Fruit fly (Drosophila melanogaster) whole organism, embryonic: Measurements from ENCODE around the gene D1.

Experiments
- Adf1 ChIP-seq: fragments of 200-800 bp; sonication (Bioruptor generic); IDR thresholded peaks from 2 replicates; pipeline ENCODE4 v1.3.6; 2022; ENCODE audit warnings: missing biosample characterization, missing genetic modification characterization
- CG10543 ChIP-seq: fragments of 200-800 bp; sonication (Bioruptor generic); optimal IDR thresholded peaks from 3 replicates; lab custom pipeline; 2017; ENCODE audit warnings: missing biosample characterization, mild to moderate bottlenecking, missing genetic modification characterization, moderate library complexity
- CG12299 ChIP-seq: fragments of 200-800 bp; sonication (Bioruptor generic); optimal IDR thresholded peaks from 2 replicates; lab custom pipeline; 2018; ENCODE audit warnings: missing biosample characterization, mild to moderate bottlenecking, missing genetic modification characterization
- CG1233 ChIP-seq: fragments of 200-800 bp; sonication (Bioruptor generic); optimal IDR thresholded peaks from 4 replicates; lab custom pipeline; 2018; ENCODE audit warnings: missing biosample characterization, mild to moderate bottlenecking, missing genetic modification characterization
- CG12942 ChIP-seq: fragments of 200-800 bp; sonication (Bioruptor generic); optimal IDR thresholded peaks from 3 replicates; lab custom pipeline; 2016; ENCODE audit warnings: missing biosample characterization, missing genetic modification characterization
- CG16779 ChIP-seq: fragments of 200-800 bp; sonication (Bioruptor generic); IDR thresholded peaks from 2 replicates; pipeline ENCODE4 v1.3.6; 2022; ENCODE audit warnings: missing biosample characterization, missing genetic modification characterization
- CG16813 ChIP-seq: fragments of 200-800 bp; sonication (Bioruptor generic); IDR thresholded peaks from 3 replicates; pipeline ENCODE4 v1.3.6; 2022; ENCODE audit warnings: missing biosample characterization, missing genetic modification characterization; ENCODE audit not compliant: partially characterized antibody
- CG18011 ChIP-seq: fragments of 200-800 bp; sonication (Bioruptor generic); optimal IDR thresholded peaks from 2 replicates; lab custom pipeline; 2017; ENCODE audit warnings: missing biosample characterization, missing genetic modification characterization, mild to moderate bottlenecking, moderate library complexity, missing genotype
- CG2116 ChIP-seq: fragments of 200-800 bp; sonication (Bioruptor generic); optimal IDR thresholded peaks from 3 replicates; lab custom pipeline; 2018; ENCODE audit warnings: missing biosample characterization, mild to moderate bottlenecking, missing genetic modification characterization
- CG33213 ChIP-seq: fragments of 200-800 bp; sonication (Bioruptor generic); optimal IDR thresholded peaks from 3 replicates; lab custom pipeline; 2016; ENCODE audit warnings: missing biosample characterization, missing genetic modification characterization
- CG42726 ChIP-seq: fragments of 200-800 bp; sonication (Bioruptor generic); IDR thresholded peaks from 2 replicates; pipeline ENCODE4 v1.3.6; 2022; ENCODE audit warnings: missing biosample characterization, missing genetic modification characterization; ENCODE audit not compliant: partially characterized antibody
- CG4282 ChIP-seq: fragments of 200-800 bp; sonication (Bioruptor generic); optimal IDR thresholded peaks from 2 replicates; lab custom pipeline; 2016; ENCODE audit warnings: missing biosample characterization, missing genetic modification characterization
- CG4730 ChIP-seq: fragments of 200-800 bp; sonication (Bioruptor generic); IDR thresholded peaks from 2 replicates; pipeline ENCODE4 v1.3.6; 2022; ENCODE audit warnings: missing biosample characterization, missing genetic modification characterization
- CG6791 ChIP-seq: fragments of 200-800 bp; sonication (Bioruptor generic); IDR thresholded peaks from 3 replicates; pipeline ENCODE4 v1.3.6; 2022; ENCODE audit warnings: missing biosample characterization, missing genetic modification characterization; ENCODE audit not compliant: partially characterized antibody
- CG7357 ChIP-seq: fragments of 200-800 bp; sonication (Bioruptor generic); IDR thresholded peaks from 3 replicates; pipeline ENCODE4 v1.3.6; 2022; ENCODE audit warnings: missing biosample characterization, missing genetic modification characterization
- CG7987 ChIP-seq: fragments of 200-800 bp; sonication (Bioruptor generic); optimal IDR thresholded peaks from 2 replicates; lab custom pipeline; 2018; ENCODE audit warnings: missing biosample characterization, mild to moderate bottlenecking, missing genetic modification characterization, moderate library complexity
- CTCF ChIP-seq: fragments of 200-800 bp; sonication (Bioruptor generic); optimal IDR thresholded peaks from 2 replicates; lab custom pipeline; 2017; ENCODE audit warnings: missing biosample characterization, mild to moderate bottlenecking, missing genetic modification characterization, moderate library complexity
- D19A ChIP-seq: fragments of 200-800 bp; optimal IDR thresholded peaks from 3 replicates; lab custom pipeline; 2019; ENCODE audit warnings: missing biosample characterization, mild to moderate bottlenecking, missing genetic modification characterization, moderate library complexity
- Dad ChIP-seq: fragments of 200-800 bp; sonication (Bioruptor generic); optimal IDR thresholded peaks from 3 replicates; lab custom pipeline; 2016; ENCODE audit warnings: missing biosample characterization, missing genetic modification characterization
- Deaf1 ChIP-seq: fragments of 200-800 bp; optimal IDR thresholded peaks from 3 replicates; lab custom pipeline; 2019; ENCODE audit warnings: missing biosample characterization, mild to moderate bottlenecking, missing genetic modification characterization, moderate library complexity
- Dll ChIP-seq: fragments of 200-800 bp; sonication (Bioruptor generic); IDR thresholded peaks from 4 replicates; pipeline ENCODE4 v1.3.6; 2022; ENCODE audit warnings: missing biosample characterization, missing genetic modification characterization; ENCODE audit not compliant: partially characterized antibody
- Doc2 ChIP-seq: fragments of 200-800 bp; sonication (Bioruptor generic); IDR thresholded peaks from 2 replicates; pipeline ENCODE4 v1.3.6; 2022; ENCODE audit warnings: missing biosample characterization, missing genetic modification characterization
- Doc3 ChIP-seq: fragments of 200-800 bp; sonication (Bioruptor generic); IDR thresholded peaks from 3 replicates; pipeline ENCODE4 v1.3.6; 2022; ENCODE audit warnings: missing biosample characterization, missing genetic modification characterization; ENCODE audit not compliant: partially characterized antibody
- Dp ChIP-seq: fragments of 200-800 bp; sonication (Bioruptor generic); optimal IDR thresholded peaks from 2 replicates; lab custom pipeline; 2018; ENCODE audit warnings: missing biosample characterization, mild to moderate bottlenecking, missing genetic modification characterization, moderate library complexity
- Hey ChIP-seq: fragments of 200-800 bp; sonication (Bioruptor generic); optimal IDR thresholded peaks from 3 replicates; lab custom pipeline; 2018; ENCODE audit warnings: missing biosample characterization, mild to moderate bottlenecking, missing genetic modification characterization
- Hr78 ChIP-seq, 2 experiments: fragments of 200-800 bp in 1 of 2; fragments of >200 bp in 1 of 2; sonication (Bioruptor generic) in 1 of 2; optimal IDR thresholded peaks; 2 replicates each; lab custom pipeline; 2017 to 2019; ENCODE audit warnings: missing biosample characterization in 2 of 2, missing genetic modification characterization in 2 of 2, mild to moderate bottlenecking in 1 of 2, moderate library complexity in 1 of 2
- Lim3 ChIP-seq: fragments of 200-800 bp; sonication (Bioruptor generic); IDR thresholded peaks from 2 replicates; pipeline ENCODE4 v1.3.6; 2022; ENCODE audit warnings: missing biosample characterization, missing genetic modification characterization
- Max ChIP-seq: fragments of 200-800 bp; sonication (Bioruptor generic); optimal IDR thresholded peaks from 2 replicates; lab custom pipeline; 2016; ENCODE audit warnings: missing biosample characterization, mild to moderate bottlenecking, missing genetic modification characterization
- Med ChIP-seq: fragments of 200-800 bp; sonication (Bioruptor generic); peaks from one replicate; lab custom pipeline; 2016; ENCODE audit warnings: missing biosample characterization, missing genetic modification characterization, mild to moderate bottlenecking, inconsistent platforms, moderate library complexity
- Myb ChIP-seq: fragments of 200-800 bp; sonication (Bioruptor generic); optimal IDR thresholded peaks from 2 replicates; lab custom pipeline; 2016; ENCODE audit warnings: missing biosample characterization, missing genetic modification characterization
- Opbp ChIP-seq: fragments of 200-800 bp; sonication (Bioruptor generic); IDR thresholded peaks from 3 replicates; pipeline ENCODE4 v1.3.6; 2022; ENCODE audit warnings: missing biosample characterization, missing genetic modification characterization; ENCODE audit not compliant: partially characterized antibody
- Pdp1 ChIP-seq, 2 experiments: fragments of 200-800 bp; sonication (Bioruptor generic); optimal IDR thresholded peaks; 3 replicates each; lab custom pipeline; 2016; ENCODE audit warnings: missing biosample characterization in 2 of 2, missing genetic modification characterization in 2 of 2, mild to moderate bottlenecking in 1 of 2, moderate library complexity in 1 of 2
- YL-1 ChIP-seq: fragments of 200-800 bp; sonication (Bioruptor generic); optimal IDR thresholded peaks from 3 replicates; lab custom pipeline; 2017; ENCODE audit warnings: missing biosample characterization, mild to moderate bottlenecking, missing genetic modification characterization
- amos ChIP-seq: fragments of 200-800 bp; sonication (Bioruptor generic); IDR thresholded peaks from 2 replicates; pipeline ENCODE4 v1.3.6; 2022; ENCODE audit warnings: missing biosample characterization, missing genetic modification characterization; ENCODE audit not compliant: partially characterized antibody
- chinmo ChIP-seq: fragments of 200-800 bp; sonication (Bioruptor generic); IDR thresholded peaks from 4 replicates; pipeline ENCODE4 v1.3.6; 2022; ENCODE audit warnings: missing biosample characterization, missing genetic modification characterization; ENCODE audit not compliant: partially characterized antibody
- dpn ChIP-seq, 2 experiments: fragments of 200-800 bp; sonication (Bioruptor generic); optimal IDR thresholded peaks; 3 replicates each; lab custom pipeline; 2016; ENCODE audit warnings: missing biosample characterization in 2 of 2, missing genetic modification characterization in 2 of 2
- gro ChIP-seq: fragments of 200-800 bp; sonication (Bioruptor generic); optimal IDR thresholded peaks from 2 replicates; lab custom pipeline; 2016; ENCODE audit warnings: missing biosample characterization, missing genetic modification characterization
- hb ChIP-seq: fragments of 200-800 bp; sonication (Bioruptor generic); IDR thresholded peaks from 3 replicates; pipeline ENCODE4 v1.3.6; 2022; ENCODE audit warnings: missing biosample characterization, missing genetic modification characterization; ENCODE audit not compliant: partially characterized antibody
- hkb ChIP-seq, 2 experiments: fragments of 200-800 bp in 1 of 2; fragments of >200 bp in 1 of 2; sonication (Bioruptor generic) in 1 of 2; IDR thresholded peaks in 1 of 2; optimal IDR thresholded peaks in 1 of 2; 2 replicates each; pipeline versions ENCODE4 v1.3.6 to Lab custom; 2017 to 2022; ENCODE audit warnings: missing biosample characterization in 1 of 2, missing genetic modification characterization in 1 of 2
- ken ChIP-seq: fragments of 200-800 bp; sonication (Bioruptor generic); IDR thresholded peaks from 3 replicates; pipeline ENCODE4 v1.3.6; 2022; ENCODE audit warnings: missing biosample characterization, missing genetic modification characterization
- klu ChIP-seq: fragments of 200-800 bp; sonication (Bioruptor generic); IDR thresholded peaks from 2 replicates; pipeline ENCODE4 v1.3.6; 2022; ENCODE audit warnings: missing biosample characterization, missing genetic modification characterization
- lilli ChIP-seq: fragments of 200-800 bp; sonication (Bioruptor generic); optimal IDR thresholded peaks from 3 replicates; lab custom pipeline; 2016; ENCODE audit warnings: missing biosample characterization, missing genetic modification characterization
- sens ChIP-seq: fragments of 200-800 bp; sonication (Bioruptor generic); peaks from one replicate; lab custom pipeline; 2016; ENCODE audit warnings: missing biosample characterization, missing genetic modification characterization
- sna ChIP-seq: fragments of 200-800 bp; sonication (Bioruptor generic); IDR thresholded peaks from 2 replicates; pipeline ENCODE4 v1.3.6; 2022; ENCODE audit warnings: missing biosample characterization, missing genetic modification characterization; ENCODE audit not compliant: partially characterized antibody
- tgo ChIP-seq: fragments of 200-800 bp; sonication (Bioruptor generic); IDR thresholded peaks from 3 replicates; pipeline ENCODE4 v1.3.6; 2022; ENCODE audit warnings: missing biosample characterization, missing genetic modification characterization
- trem ChIP-seq: fragments of 200-800 bp; optimal IDR thresholded peaks from 3 replicates; lab custom pipeline; 2019; ENCODE audit warnings: missing biosample characterization, mild to moderate bottlenecking, missing genetic modification characterization, moderate library complexity
- unc-4 ChIP-seq: fragments of 200-800 bp; sonication (Bioruptor generic); IDR thresholded peaks from 2 replicates; pipeline ENCODE4 v1.3.6; 2022; ENCODE audit warnings: missing biosample characterization, missing genetic modification characterization; ENCODE audit not compliant: partially characterized antibody
- vfl ChIP-seq: fragments of 200-800 bp; sonication (Bioruptor generic); optimal IDR thresholded peaks from 2 replicates; lab custom pipeline; 2016; ENCODE audit warnings: missing biosample characterization, missing genetic modification characterization

The D1 gene

DNA sequence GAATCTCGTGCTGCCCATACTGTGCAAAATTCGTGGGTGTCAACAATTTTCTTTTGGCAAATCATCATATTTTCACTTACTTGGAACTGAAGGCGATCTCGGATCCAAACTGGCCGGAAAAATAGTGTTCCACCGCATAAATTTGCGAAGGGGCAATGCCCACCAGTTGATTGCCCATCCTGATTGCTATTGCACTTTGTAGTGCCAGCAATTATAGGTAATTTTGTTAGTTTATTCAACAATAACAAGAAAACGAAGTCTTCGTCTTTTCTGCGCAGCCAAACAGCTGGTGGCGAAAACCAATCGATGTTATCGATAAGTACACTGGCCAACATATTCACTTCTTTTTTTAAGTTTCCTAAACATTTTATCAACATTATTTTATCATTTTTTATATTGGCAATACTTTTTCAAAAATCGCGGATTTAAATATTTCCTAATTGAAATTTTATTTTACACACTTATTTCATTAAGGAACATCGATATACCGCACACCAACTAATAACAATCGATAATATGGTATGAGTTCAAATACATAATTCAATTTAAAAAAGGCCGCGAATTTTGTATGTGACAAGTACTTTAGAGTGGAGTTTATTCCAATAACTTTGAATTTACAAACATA lies 5.2 kb upstream of the D1 start, which contains the start of gene Vps15 (continued):
- TF ChIP-seq Max (peak; percentile 71), CG4282 (no peak), CG10543 (peak; percentile 78), Adf1 (no peak), sna (GFP tag; lab: Robert Waterston, UW) (peak; percentile 94), hb (peak; percentile 82), klu (GFP tag; lab: Robert Waterston, UW) (peak; percentile 50; the same call in 1 of the 2 replicates), hkb (optimal IDR thresholded peaks at IDR 0.05; lab: Kevin White, UChicago) (no peak), hkb (GFP tag; IDR thresholded peaks at IDR 0.05; lab: Robert Waterston, UW) (peak; percentile 75), Lim3 (no peak), Doc2 (GFP tag; lab: Robert Waterston, UW) (no peak), CG7987 (GFP tag; lab: Kevin White, UChicago) (no peak), CTCF (GFP tag; lab: Kevin White, UChicago) (no peak), Dad (GFP tag; lab: Kevin White, UChicago) (peak; percentile 67)

dm6 chr3R:9239941-9240400 lies 483 bp downstream of the D1 start:
- peak; percentile 94 for TF ChIP-seq YL-1 (GFP tag; lab: Kevin White, UChicago)
- TF ChIP-seq CG6791, result peak; percentile 86
- TF ChIP-seq CG2116 (GFP tag; lab: Kevin White, UChicago), result peak; percentile 97
- TF ChIP-seq lilli (GFP tag; lab: Kevin White, UChicago), result peak; percentile 2
- peak; percentile 35 for TF ChIP-seq Med (GFP tag; lab: Kevin White, UChicago)
- peak in 1 of 2 experiments; percentile 52 for TF ChIP-seq Pdp1 (GFP tag; optimal IDR thresholded peaks at IDR 0.05; lab: Kevin White, UChicago)
- peak; percentile 80 for TF ChIP-seq Dp (GFP tag; lab: Kevin White, UChicago)
- TF ChIP-seq CG12299, result no peak
- no peak for TF ChIP-seq Hr78 (GFP tag; optimal IDR thresholded peaks at IDR 0.05; lab: Kevin White, UChicago)
- peak in 1 of 2 experiments; percentile 6 for TF ChIP-seq dpn (GFP tag; optimal IDR thresholded peaks at IDR 0.05; lab: Kevin White, UChicago)
- peak; percentile 86 for TF ChIP-seq unc-4 (GFP tag; lab: Robert Waterston, UW)
- TF ChIP-seq Hey (tag; lab: Kevin White, UChicago), result no peak
- TF ChIP-seq Adf1, result peak; percentile 37; the same call in 1 of the 2 replicates
- no peak for TF ChIP-seq ken
- TF ChIP-seq D19A (tag; lab: Kevin White, UChicago), result peak; percentile 66
- TF ChIP-seq Doc3, result peak; percentile 70
- TF ChIP-seq chinmo (GFP tag; lab: Robert Waterston, UW), result peak; percentile 97
- no peak for TF ChIP-seq CG18011 (GFP tag; lab: Kevin White, UChicago)
- peak; percentile 79 for TF ChIP-seq amos (GFP tag; lab: Robert Waterston, UW)
- peak; percentile 79 for TF ChIP-seq CG16813 (GFP tag; lab: Robert Waterston, UW)
- peak; percentile 27 for TF ChIP-seq CG33213 (GFP tag; lab: Kevin White, UChicago)
- peak; percentile 78 for TF ChIP-seq Opbp (GFP tag; lab: Robert Waterston, UW)
- TF ChIP-seq CG12942 (GFP tag; lab: Kevin White, UChicago), result no peak
- TF ChIP-seq Dll, result peak; percentile 86
- TF ChIP-seq Deaf1 (tag; lab: Kevin White, UChicago), result peak; percentile 56
- TF ChIP-seq vfl (GFP tag; lab: Kevin White, UChicago), result peak; percentile 28
- TF ChIP-seq tgo, result no peak
- peak; percentile 76 for TF ChIP-seq trem (tag; lab: Kevin White, UChicago)
- TF ChIP-seq gro (GFP tag; lab: Kevin White, UChicago), result peak; percentile 60
- peak; percentile 94 for TF ChIP-seq Myb (GFP tag; lab: Kevin White, UChicago)
- TF ChIP-seq CG1233 (GFP tag; lab: Kevin White, UChicago), result no peak
- TF ChIP-seq CG42726 (GFP tag; lab: Robert Waterston, UW), result peak; percentile 77
- peak; percentile 72 for TF ChIP-seq sens (GFP tag; lab: Kevin White, UChicago)
- TF ChIP-seq CG4730 (GFP tag; lab: Robert Waterston, UW), result no peak
- peak; percentile 21 for TF ChIP-seq Max
- no peak for TF ChIP-seq CG16779 (GFP tag; lab: Robert Waterston, UW)
- no peak for TF ChIP-seq CG7357 (GFP tag; lab: Robert Waterston, UW)
